Worm (Caenorhabditis elegans) whole organism, L3 larva: ENCODE measurements around the gene ZC204.13.

Experiments
- ama-1 ChIP-seq: fragments of 150-350 bp; optimal IDR thresholded peaks from 2 replicates; lab custom pipeline; 2018
- nhr-237 ChIP-seq: fragments of 150-350 bp; optimal IDR thresholded peaks from 2 replicates; lab custom pipeline; 2014; ENCODE audit warnings: missing biosample characterization, missing genetic modification characterization
- sea-2 ChIP-seq: fragments of 150-350 bp; sonication (generic microtip); optimal IDR thresholded peaks from 4 replicates; lab custom pipeline; 2014; ENCODE audit warnings: missing biosample characterization, missing genetic modification reagents, missing genetic modification characterization
- zag-1 ChIP-seq: fragments of 150-350 bp; optimal IDR thresholded peaks from 2 replicates; lab custom pipeline; 2014; ENCODE audit warnings: missing biosample characterization, missing genetic modification characterization

DNA sequence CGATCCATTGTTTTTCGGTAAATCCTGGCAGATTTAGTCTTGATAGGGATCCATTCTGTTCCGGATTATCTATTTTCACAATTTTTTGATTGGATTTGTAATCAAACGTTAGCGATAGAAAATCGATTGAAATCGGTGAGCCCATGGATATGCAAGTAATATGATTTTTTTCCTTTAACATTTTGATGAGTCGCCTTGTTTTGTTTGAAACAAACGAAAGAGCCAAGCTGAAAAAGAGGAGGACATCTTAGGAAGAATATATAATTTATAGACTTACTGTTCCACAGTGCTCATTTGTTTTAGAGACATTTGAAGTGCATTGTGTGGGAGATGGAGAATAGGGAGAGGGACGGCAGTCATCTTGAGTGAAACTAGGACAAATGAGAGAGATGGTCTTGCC, 28.0 kb upstream of the ZC204.13 start, which contains the start of the genes fbxb-18 and fbxb-19:
- TF ChIP-seq ama-1 (no peak), zag-1 (no peak), nhr-237 (tag; lab: Kevin White, UChicago) (no peak), sea-2 (GFP tag; lab: Kevin White, UChicago) (no peak)
